Fruit fly (Drosophila melanogaster) Kc167 (cell line): Measurements from ENCODE around the gene CG7715.

Experiments used
- Myc ChIP-seq: fragments of >200 bp; optimal IDR thresholded peaks from 2 replicates; lab custom pipeline; 2017; ENCODE audit warnings: missing external identifiers
- Sin3A ChIP-seq: fragments of >200 bp; optimal IDR thresholded peaks from 2 replicates; lab custom pipeline; 2018; ENCODE audit warnings: missing external identifiers
- h ChIP-seq: fragments of >200 bp; optimal IDR thresholded peaks from 3 replicates; lab custom pipeline; 2018; ENCODE audit warnings: missing external identifiers
- insv ChIP-seq: fragments of >200 bp; optimal IDR thresholded peaks from 3 replicates; lab custom pipeline; 2018; ENCODE audit warnings: missing external identifiers
- psq ChIP-seq: fragments of >200 bp; optimal IDR thresholded peaks from 2 replicates; lab custom pipeline; 2017; ENCODE audit warnings: missing external identifiers
- ttk ChIP-seq: sonication (Bioruptor generic); optimal IDR thresholded peaks from 2 replicates; lab custom pipeline; 2017; ENCODE audit warnings: missing external identifiers

The CG7715 gene

dm6 chr3R:18728368-18728767 lies at the start of gene CG7715:
TSS of gene CG7715 (minus strand) at chr3R:18728468.
- TF ChIP-seq h (lab: Kevin White, UChicago) (no peak), Myc (lab: Kevin White, UChicago) (no peak), Sin3A (lab: Kevin White, UChicago) (no peak), ttk (no peak), psq (lab: Kevin White, UChicago) (no peak), insv (lab: Kevin White, UChicago) (no peak)

- TF ChIP-seq ttk (no peak), psq (lab: Kevin White, UChicago) (no peak), h (lab: Kevin White, UChicago) (no peak), Myc (lab: Kevin White, UChicago) (no peak), Sin3A (lab: Kevin White, UChicago) (no peak), insv (lab: Kevin White, UChicago) (no peak)
These were observed 30.4 kb upstream of the CG7715 start, which contains the start of gene Epg5 for dm6 chr3R:18758548-18759257. TSS of gene Epg5 (minus strand) at chr3R:18758873.

- TF ChIP-seq Myc (lab: Kevin White, UChicago) (no peak), ttk (no peak), h (lab: Kevin White, UChicago) (no peak), psq (lab: Kevin White, UChicago) (no peak), Sin3A (lab: Kevin White, UChicago) (no peak), insv (lab: Kevin White, UChicago) (no peak)
These were observed 21.5 kb upstream of the CG7715 start for dm6 chr3R:18749786-18750185.

- TF ChIP-seq Sin3A (lab: Kevin White, UChicago) (no peak), insv (lab: Kevin White, UChicago) (no peak), psq (lab: Kevin White, UChicago) (no peak), Myc (lab: Kevin White, UChicago) (no peak), ttk (no peak), h (lab: Kevin White, UChicago) (no peak)
These were observed 19.8 kb upstream of the CG7715 start for dm6 chr3R:18748087-18748486.

dm6 chr3R:18745961-18746468 lies 17.7 kb upstream of the CG7715 start, which contains the start of the genes PGS1 and gwl:
TSS of gene PGS1 (minus strand) at chr3R:18746041.
TSS of gene gwl (plus strand) at chr3R:18746370.
- TF ChIP-seq insv (lab: Kevin White, UChicago), result no peak
- TF ChIP-seq ttk, result no peak
- no peak for TF ChIP-seq Sin3A (lab: Kevin White, UChicago)
- no peak for TF ChIP-seq psq (lab: Kevin White, UChicago)
- no peak for TF ChIP-seq Myc (lab: Kevin White, UChicago)
- no peak for TF ChIP-seq h (lab: Kevin White, UChicago)

dm6 chr3R:18743270-18743922 lies 15.1 kb upstream of the CG7715 start, which contains the start of gene Mekk1:
TSS of gene Mekk1 (minus strand) at chr3R:18743594.
- TF ChIP-seq Sin3A (lab: Kevin White, UChicago) (no peak), psq (lab: Kevin White, UChicago) (no peak), insv (lab: Kevin White, UChicago) (no peak), Myc (lab: Kevin White, UChicago) (no peak), h (lab: Kevin White, UChicago) (no peak), ttk (no peak)

dm6 chr3R:18742358-18743269 lies 14.3 kb upstream of the CG7715 start:
- TF ChIP-seq h (lab: Kevin White, UChicago) (no peak), ttk (no peak), Sin3A (lab: Kevin White, UChicago) (no peak), insv (lab: Kevin White, UChicago) (no peak), Myc (lab: Kevin White, UChicago) (no peak), psq (lab: Kevin White, UChicago) (no peak)

dm6 chr3R:18741844-18742187 lies 13.5 kb upstream of the CG7715 start:
- TF ChIP-seq Sin3A (lab: Kevin White, UChicago) (no peak), psq (lab: Kevin White, UChicago) (no peak), h (lab: Kevin White, UChicago) (no peak), Myc (lab: Kevin White, UChicago) (no peak), ttk (no peak), insv (lab: Kevin White, UChicago) (no peak)

- TF ChIP-seq psq (lab: Kevin White, UChicago) (no peak), insv (lab: Kevin White, UChicago) (no peak), Sin3A (lab: Kevin White, UChicago) (no peak), ttk (no peak), h (lab: Kevin White, UChicago) (no peak), Myc (lab: Kevin White, UChicago) (no peak)
These were observed 13.0 kb upstream of the CG7715 start for dm6 chr3R:18741027-18741843.
